Fruit fly (Drosophila melanogaster) whole organism, embryonic: ENCODE results near the gene CG7173.

Experiments used
- Abd-B ChIP-seq: fragments of 200-800 bp; sonication (Bioruptor generic); optimal IDR thresholded peaks from 2 replicates; lab custom pipeline; 2018; ENCODE audit warnings: missing biosample characterization, mild to moderate bottlenecking, missing genetic modification characterization, moderate library complexity
- Bdp1 ChIP-seq: fragments of 200-800 bp; sonication (Bioruptor generic); optimal IDR thresholded peaks from 3 replicates; lab custom pipeline; 2016; ENCODE audit warnings: missing biosample characterization, missing genetic modification characterization
- CG11085 ChIP-seq: fragments of 200-800 bp; sonication (Bioruptor generic); IDR thresholded peaks from 2 replicates; pipeline ENCODE4 v1.3.6; 2022; ENCODE audit warnings: missing biosample characterization, missing genetic modification characterization
- CG12071 ChIP-seq: fragments of 200-800 bp; sonication (Bioruptor generic); optimal IDR thresholded peaks from 3 replicates; lab custom pipeline; 2018; ENCODE audit warnings: missing biosample characterization, mild to moderate bottlenecking, missing genetic modification characterization
- CG12391 ChIP-seq: fragments of 200-800 bp; sonication (Bioruptor generic); optimal IDR thresholded peaks from 3 replicates; lab custom pipeline; 2018; ENCODE audit warnings: missing biosample characterization, mild to moderate bottlenecking, missing genetic modification characterization, moderate library complexity
- CG13287 ChIP-seq: fragments of 200-800 bp; sonication (Bioruptor generic); IDR thresholded peaks from 2 replicates; pipeline ENCODE4 v1.3.6; 2022; ENCODE audit warnings: missing biosample characterization, missing genetic modification characterization; ENCODE audit not compliant: partially characterized antibody
- CG15269 ChIP-seq: fragments of 200-800 bp; sonication (Bioruptor generic); optimal IDR thresholded peaks from 2 replicates; lab custom pipeline; 2018; ENCODE audit warnings: missing biosample characterization, mild to moderate bottlenecking, missing genetic modification characterization, moderate library complexity
- CG15479 ChIP-seq: fragments of 200-800 bp; sonication (Bioruptor generic); optimal IDR thresholded peaks from 3 replicates; lab custom pipeline; 2019; ENCODE audit warnings: missing biosample characterization, mild to moderate bottlenecking, missing genetic modification characterization, moderate library complexity
- CG15601 ChIP-seq: fragments of 200-800 bp; sonication (Bioruptor generic); optimal IDR thresholded peaks from 3 replicates; lab custom pipeline; 2019; ENCODE audit warnings: missing biosample characterization, mild to moderate bottlenecking, missing genetic modification characterization, moderate library complexity
- CG16779 ChIP-seq: fragments of 200-800 bp; sonication (Bioruptor generic); IDR thresholded peaks from 2 replicates; pipeline ENCODE4 v1.3.6; 2022; ENCODE audit warnings: missing biosample characterization, missing genetic modification characterization
- CG32532 ChIP-seq: fragments of 200-800 bp; sonication (Bioruptor generic); IDR thresholded peaks from 2 replicates; pipeline ENCODE4 v1.3.6; 2022; ENCODE audit warnings: missing biosample characterization, missing genetic modification characterization
- CG3281 ChIP-seq: fragments of 200-800 bp; sonication (Bioruptor generic); optimal IDR thresholded peaks from 3 replicates; lab custom pipeline; 2017; ENCODE audit warnings: missing biosample characterization, mild to moderate bottlenecking, missing genetic modification characterization
- CG42726 ChIP-seq: fragments of 200-800 bp; sonication (Bioruptor generic); IDR thresholded peaks from 2 replicates; pipeline ENCODE4 v1.3.6; 2022; ENCODE audit warnings: missing biosample characterization, missing genetic modification characterization; ENCODE audit not compliant: partially characterized antibody
- CG5180 ChIP-seq: fragments of 200-800 bp; sonication (Bioruptor generic); optimal IDR thresholded peaks from 3 replicates; lab custom pipeline; 2017; ENCODE audit warnings: missing biosample characterization, missing genetic modification characterization, mild to moderate bottlenecking, moderate library complexity, missing genetic modification reagents
- CG6175 ChIP-seq: fragments of 200-800 bp; sonication (Bioruptor generic); IDR thresholded peaks from 3 replicates; pipeline ENCODE4 v1.3.6; 2022; ENCODE audit warnings: missing biosample characterization, missing genetic modification characterization
- CG6813 ChIP-seq: fragments of 200-800 bp; sonication (Bioruptor generic); optimal IDR thresholded peaks from 2 replicates; lab custom pipeline; 2017; ENCODE audit warnings: missing biosample characterization, missing genetic modification characterization, mild to moderate bottlenecking, moderate library complexity, missing genetic modification reagents
- CG7357 ChIP-seq: fragments of 200-800 bp; sonication (Bioruptor generic); IDR thresholded peaks from 3 replicates; pipeline ENCODE4 v1.3.6; 2022; ENCODE audit warnings: missing biosample characterization, missing genetic modification characterization
- CG7556 ChIP-seq: fragments of 200-800 bp; sonication (Bioruptor generic); optimal IDR thresholded peaks from 2 replicates; lab custom pipeline; 2017; ENCODE audit warnings: missing biosample characterization, mild to moderate bottlenecking, missing genetic modification characterization
- CG9215 ChIP-seq: fragments of 200-800 bp; sonication (Bioruptor generic); IDR thresholded peaks from 2 replicates; pipeline ENCODE4 v1.3.6; 2022; ENCODE audit warnings: missing biosample characterization, missing genetic modification characterization
- Chrac-16 ChIP-seq: fragments of 200-800 bp; sonication (Bioruptor generic); optimal IDR thresholded peaks from 3 replicates; lab custom pipeline; 2016; ENCODE audit warnings: missing biosample characterization, missing genetic modification characterization
- D19A ChIP-seq: fragments of 200-800 bp; optimal IDR thresholded peaks from 3 replicates; lab custom pipeline; 2019; ENCODE audit warnings: missing biosample characterization, mild to moderate bottlenecking, missing genetic modification characterization, moderate library complexity
- Eip74EF ChIP-seq, 2 experiments: fragments of 200-800 bp in 1 of 2; fragments of >200 bp in 1 of 2; sonication (Bioruptor generic) in 1 of 2; optimal IDR thresholded peaks; 2 replicates each; lab custom pipeline; 2017 to 2019; ENCODE audit warnings: missing biosample characterization in 2 of 2, missing genetic modification characterization in 2 of 2, mild to moderate bottlenecking in 1 of 2, moderate library complexity in 1 of 2
- HLH4C ChIP-seq: fragments of 200-800 bp; sonication (Bioruptor generic); IDR thresholded peaks from 3 replicates; pipeline ENCODE4 v1.3.6; 2022; ENCODE audit warnings: missing biosample characterization, missing genetic modification characterization; ENCODE audit not compliant: partially characterized antibody
- Jarid2 ChIP-seq: fragments of 200-800 bp; sonication (Bioruptor generic); optimal IDR thresholded peaks from 3 replicates; lab custom pipeline; 2017; ENCODE audit warnings: mild to moderate bottlenecking, missing biosample characterization, missing genetic modification reagents, missing genetic modification characterization
- Lhr ChIP-seq: fragments of 200-800 bp; sonication (Bioruptor generic); optimal IDR thresholded peaks from 3 replicates; lab custom pipeline; 2017; ENCODE audit warnings: mild to moderate bottlenecking, missing biosample characterization, missing genetic modification reagents, missing genetic modification characterization
- MESR4 ChIP-seq: fragments of 200-800 bp; sonication (Bioruptor generic); optimal IDR thresholded peaks from 2 replicates; lab custom pipeline; 2018; ENCODE audit warnings: missing biosample characterization, mild to moderate bottlenecking, missing genetic modification characterization, moderate library complexity
- MTF-1 ChIP-seq: fragments of 200-800 bp; sonication (Bioruptor generic); optimal IDR thresholded peaks from 2 replicates; lab custom pipeline; 2018; ENCODE audit warnings: missing biosample characterization, mild to moderate bottlenecking, missing genetic modification characterization, borderline replicate concordance
- Scr ChIP-seq: fragments of 200-800 bp; sonication (Bioruptor generic); IDR thresholded peaks from 2 replicates; pipeline ENCODE4 v1.3.6; 2022; ENCODE audit warnings: missing biosample characterization, missing genetic modification characterization; ENCODE audit not compliant: partially characterized antibody
- Six4 ChIP-seq: fragments of 200-800 bp; sonication (Bioruptor generic); optimal IDR thresholded peaks from 2 replicates; lab custom pipeline; 2016; ENCODE audit warnings: missing biosample characterization, missing genetic modification characterization
- Taf1 ChIP-seq: fragments of 200-800 bp; sonication (Bioruptor generic); IDR thresholded peaks from 2 replicates; pipeline ENCODE4 v1.3.6; 2022; ENCODE audit warnings: missing biosample characterization, missing genetic modification characterization
- Xbp1 ChIP-seq: fragments of 200-800 bp; sonication (Bioruptor generic); optimal IDR thresholded peaks from 3 replicates; lab custom pipeline; 2016; ENCODE audit warnings: missing biosample characterization, mild to moderate bottlenecking, missing genetic modification characterization
- aop ChIP-seq: fragments of 200-800 bp; sonication (Bioruptor generic); IDR thresholded peaks from 2 replicates; pipeline ENCODE4 v1.3.6; 2022; ENCODE audit warnings: missing biosample characterization, missing genetic modification characterization
- ase ChIP-seq: fragments of 200-800 bp; sonication (Bioruptor generic); IDR thresholded peaks from 3 replicates; pipeline ENCODE4 v1.3.6; 2022; ENCODE audit warnings: missing biosample characterization, missing genetic modification characterization
- ato ChIP-seq: fragments of 200-800 bp; sonication (Bioruptor generic); IDR thresholded peaks from 2 replicates; pipeline ENCODE4 v1.3.6; 2022; ENCODE audit warnings: missing biosample characterization, missing genetic modification characterization; ENCODE audit not compliant: partially characterized antibody
- bsh ChIP-seq, 2 experiments: fragments of 200-800 bp; sonication (Bioruptor generic); optimal IDR thresholded peaks; 2 replicates each; lab custom pipeline; 2017 to 2018; ENCODE audit warnings: mild to moderate bottlenecking in 2 of 2, missing biosample characterization in 2 of 2, missing genetic modification characterization in 2 of 2, moderate library complexity in 1 of 2
- esg ChIP-seq: fragments of 200-800 bp; sonication (Bioruptor generic); conservative IDR thresholded peaks from 2 replicates; pipeline ENCODE4 v1.3.6; 2022; ENCODE audit warnings: missing biosample characterization, missing genetic modification characterization
- exex ChIP-seq: fragments of 200-800 bp; sonication (Bioruptor generic); optimal IDR thresholded peaks from 4 replicates; lab custom pipeline; 2018; ENCODE audit warnings: missing biosample characterization, mild to moderate bottlenecking, missing genetic modification characterization, moderate library complexity
- gro ChIP-seq: fragments of 200-800 bp; sonication (Bioruptor generic); optimal IDR thresholded peaks from 2 replicates; lab custom pipeline; 2016; ENCODE audit warnings: missing biosample characterization, missing genetic modification characterization
- klu ChIP-seq: fragments of 200-800 bp; sonication (Bioruptor generic); IDR thresholded peaks from 2 replicates; pipeline ENCODE4 v1.3.6; 2022; ENCODE audit warnings: missing biosample characterization, missing genetic modification characterization
- mirr ChIP-seq: fragments of 200-800 bp; sonication (Bioruptor generic); optimal IDR thresholded peaks from 3 replicates; lab custom pipeline; 2018; ENCODE audit warnings: missing biosample characterization, mild to moderate bottlenecking, missing genetic modification characterization
- pros ChIP-seq: fragments of 200-800 bp; sonication (Bioruptor generic); optimal IDR thresholded peaks from 3 replicates; lab custom pipeline; 2019; ENCODE audit warnings: missing biosample characterization, mild to moderate bottlenecking, missing genetic modification characterization, moderate library complexity
- sc ChIP-seq, 3 experiments: fragments of >200 bp in 2 of 3; fragments of 200-800 bp in 1 of 3; sonication (Bioruptor generic) in 1 of 3; optimal IDR thresholded peaks; 2 replicates in 2 of 3; 3 replicates in 1 of 3; lab custom pipeline; 2017; ENCODE audit warnings: mild to moderate bottlenecking in 1 of 3, missing biosample characterization in 1 of 3, missing genetic modification characterization in 1 of 3, missing genetic modification reagents in 1 of 3
- sob ChIP-seq: fragments of 200-800 bp; sonication (Bioruptor generic); IDR thresholded peaks from 2 replicates; pipeline ENCODE4 v1.3.6; 2022; ENCODE audit warnings: missing biosample characterization, missing genetic modification characterization
- tap ChIP-seq: fragments of 200-800 bp; optimal IDR thresholded peaks from 3 replicates; lab custom pipeline; 2019; ENCODE audit warnings: missing biosample characterization, mild to moderate bottlenecking, missing genetic modification characterization, moderate library complexity
- tio ChIP-seq: fragments of 200-800 bp; sonication (Bioruptor generic); optimal IDR thresholded peaks from 2 replicates; lab custom pipeline; 2017; ENCODE audit warnings: missing biosample characterization, missing genetic modification characterization, inconsistent platforms
- tll ChIP-seq, 2 experiments: fragments of 200-800 bp in 1 of 2; fragments of >200 bp in 1 of 2; sonication (Bioruptor generic) in 1 of 2; optimal IDR thresholded peaks; 2 replicates each; lab custom pipeline; 2017 to 2019; ENCODE audit warnings: missing biosample characterization in 2 of 2, missing genetic modification characterization in 2 of 2, mild to moderate bottlenecking in 1 of 2, moderate library complexity in 1 of 2
- twi ChIP-seq: fragments of 200-800 bp; optimal IDR thresholded peaks from 2 replicates; lab custom pipeline; 2019; ENCODE audit warnings: missing biosample characterization, mild to moderate bottlenecking, missing genetic modification characterization, moderate library complexity

CG7173 gene

DNA sequence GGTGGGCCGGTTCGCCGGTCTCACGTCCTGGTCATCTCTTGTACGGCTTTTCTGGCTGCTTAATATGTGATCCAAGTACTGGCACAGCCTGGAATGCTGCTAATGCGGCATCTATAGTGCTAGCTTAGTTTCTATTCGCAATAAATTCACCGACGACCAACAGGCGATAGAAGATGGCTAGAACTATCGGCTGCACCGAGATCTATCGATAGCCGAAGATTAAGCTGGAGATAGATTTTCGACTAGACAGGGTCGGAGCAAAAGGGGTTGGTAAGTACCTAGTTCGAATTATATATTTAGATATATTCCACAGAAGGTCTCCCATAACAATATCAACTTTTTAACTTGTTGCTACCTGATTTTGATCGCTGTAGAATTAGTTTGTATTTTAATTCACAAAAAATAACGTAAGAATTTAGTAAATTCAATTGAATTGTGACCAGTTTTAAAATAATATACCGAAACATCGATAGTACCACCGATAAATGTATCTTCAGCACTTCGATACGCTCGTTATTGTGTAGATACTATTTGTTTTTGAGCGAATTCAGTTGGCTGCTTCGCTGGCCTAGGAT is 50.6 kb downstream of the CG7173 start, which contains the start of the genes Glg1 and M6 (continued):
- TF ChIP-seq pros (GFP tag; lab: Kevin White, UChicago) = no peak
- 0 out of 2 replicates have a peak, but pooled peaks have one; percentile 28 for TF ChIP-seq Taf1 (GFP tag; lab: Robert Waterston, UW)
- no peak for TF ChIP-seq CG12071 (GFP tag; lab: Kevin White, UChicago)
- peak; percentile 61 for TF ChIP-seq CG7556 (GFP tag; lab: Kevin White, UChicago)
- peak; percentile 18 for TF ChIP-seq tap (tag; lab: Kevin White, UChicago)
- TF ChIP-seq Six4 (GFP tag; lab: Kevin White, UChicago) = peak; percentile 35
- peak; percentile 94 for TF ChIP-seq CG42726 (GFP tag; lab: Robert Waterston, UW)
- peak; percentile 49 for TF ChIP-seq Lhr (GFP tag; lab: Kevin White, UChicago)
- TF ChIP-seq CG13287 (GFP tag; lab: Robert Waterston, UW) = peak; percentile 93
- TF ChIP-seq exex = peak; percentile 34
- peak; percentile 40 for TF ChIP-seq Jarid2 (GFP tag; lab: Kevin White, UChicago)
- peak; percentile 77 for TF ChIP-seq Abd-B (GFP tag; lab: Kevin White, UChicago)
- peak; percentile 66 for TF ChIP-seq CG9215 (GFP tag; lab: Robert Waterston, UW)
- TF ChIP-seq Bdp1 (GFP tag; lab: Kevin White, UChicago) = peak; percentile 38
- TF ChIP-seq tll (GFP tag; optimal IDR thresholded peaks at IDR 0.05; lab: Kevin White, UChicago) = peak in 1 of 2 experiments; percentile 30
- TF ChIP-seq mirr (GFP tag; lab: Kevin White, UChicago) = no peak
- peak; percentile 62 for TF ChIP-seq Chrac-16 (GFP tag; lab: Kevin White, UChicago)
- TF ChIP-seq CG15269 (tag; lab: Kevin White, UChicago) = peak; percentile 74
- TF ChIP-seq CG15479 (GFP tag; lab: Kevin White, UChicago) = no peak
- no peak for TF ChIP-seq sc (optimal IDR thresholded peaks at IDR 0.05; lab: Kevin White, UChicago)
- no peak for TF ChIP-seq sc (GFP tag; optimal IDR thresholded peaks at IDR 0.05; lab: Kevin White, UChicago)
- peak; percentile 57; the same call in 2 of the 3 replicates for TF ChIP-seq ase (GFP tag; lab: Robert Waterston, UW)
- peak in 1 of 2 experiments; percentile 49 for TF ChIP-seq bsh (GFP tag; optimal IDR thresholded peaks at IDR 0.05; lab: Kevin White, UChicago)
- TF ChIP-seq twi = peak; percentile 40
- peak; percentile 96 for TF ChIP-seq Scr (GFP tag; lab: Robert Waterston, UW)
- TF ChIP-seq CG11085 (GFP tag; lab: Robert Waterston, UW) = peak; percentile 36; the same call in 1 of the 2 replicates
- no peak for TF ChIP-seq MTF-1 (GFP tag; lab: Kevin White, UChicago)
- peak; percentile 69 for TF ChIP-seq sob (GFP tag; lab: Robert Waterston, UW)
- no peak for TF ChIP-seq klu (GFP tag; lab: Robert Waterston, UW)
- no peak for TF ChIP-seq tio (GFP tag; lab: Kevin White, UChicago)
- TF ChIP-seq CG6813 (GFP tag; lab: Kevin White, UChicago) = no peak
- no peak for TF ChIP-seq CG5180 (GFP tag; lab: Kevin White, UChicago)
- TF ChIP-seq ato = peak; percentile 89
- TF ChIP-seq CG7357 (GFP tag; lab: Robert Waterston, UW) = peak; percentile 46; the same call in 1 of the 3 replicates
- peak; percentile 56 for TF ChIP-seq CG15601 (tag; lab: Kevin White, UChicago)
- TF ChIP-seq CG12391 (tag; lab: Kevin White, UChicago) = peak; percentile 80
- TF ChIP-seq CG6175 (GFP tag; lab: Robert Waterston, UW) = no peak
- 0 out of 2 replicates have a peak, but pooled peaks have one; percentile 17 for TF ChIP-seq aop (GFP tag; lab: Robert Waterston, UW)
- TF ChIP-seq CG16779 (GFP tag; lab: Robert Waterston, UW) = no peak
- peak; percentile 69 for TF ChIP-seq CG3281 (GFP tag; lab: Kevin White, UChicago)
- TF ChIP-seq D19A = peak; percentile 51
- peak; percentile 58 for TF ChIP-seq MESR4
- peak; percentile 65 for TF ChIP-seq CG32532 (GFP tag; lab: Robert Waterston, UW)
- TF ChIP-seq Xbp1 (GFP tag; lab: Kevin White, UChicago) = peak; percentile 75
- peak; percentile 93 for TF ChIP-seq HLH4C
- TF ChIP-seq Eip74EF (GFP tag; optimal IDR thresholded peaks at IDR 0.05; lab: Kevin White, UChicago) = no peak
- peak; percentile 37 for TF ChIP-seq gro
- TF ChIP-seq esg (GFP tag; lab: Robert Waterston, UW) = peak; percentile 23; the same call in 1 of the 2 replicates
